Worm (Caenorhabditis elegans) whole organism, L1 larva: Measurements from ENCODE around the gene dkc-1.

Experiments used
- C16A3.4 ChIP-seq: fragments of 150-350 bp; optimal IDR thresholded peaks from 2 replicates; lab custom pipeline; 2014; ENCODE audit warnings: missing biosample characterization, missing genetic modification characterization
- F16B12.6 ChIP-seq: fragments of 150-350 bp; optimal IDR thresholded peaks from 2 replicates; lab custom pipeline; 2014; ENCODE audit warnings: missing biosample characterization, missing genetic modification characterization
- Y116A8C.19 ChIP-seq: sonication (generic microtip); optimal IDR thresholded peaks from 2 replicates; lab custom pipeline; 2016; ENCODE audit warnings: missing compliant biosample characterization, missing genetic modification characterization, borderline replicate concordance
- alr-1 ChIP-seq: fragments of 200-800 bp; sonication (Bioruptor generic); optimal IDR thresholded peaks from 2 replicates; lab custom pipeline; 2018; ENCODE audit warnings: borderline replicate concordance, mild to moderate bottlenecking, missing genetic modification characterization, missing compliant biosample characterization
- aly-2 ChIP-seq: fragments of 150-350 bp; optimal IDR thresholded peaks from 2 replicates; lab custom pipeline; 2014; ENCODE audit warnings: missing biosample characterization, missing genetic modification characterization
- ama-1 ChIP-seq: fragments of 150-350 bp; optimal IDR thresholded peaks from 2 replicates; lab custom pipeline; 2014
- ceh-63 ChIP-seq: fragments of 200-800 bp; sonication (Bioruptor generic); optimal IDR thresholded peaks from 2 replicates; lab custom pipeline; 2018; ENCODE audit warnings: mild to moderate bottlenecking, missing genetic modification characterization, missing compliant biosample characterization
- ceh-8 ChIP-seq: fragments of 200-800 bp; sonication (Bioruptor generic); optimal IDR thresholded peaks from 2 replicates; lab custom pipeline; 2018; ENCODE audit warnings: mild to moderate bottlenecking, missing genetic modification characterization, moderate library complexity, missing compliant biosample characterization
- ceh-90 ChIP-seq: sonication (generic microtip); optimal IDR thresholded peaks from 2 replicates; lab custom pipeline; 2016; ENCODE audit warnings: missing genetic modification characterization, missing compliant biosample characterization
- dpl-1 ChIP-seq, 3 experiments: fragments of 150-350 bp in 2 of 3; sonication (generic microtip) in 1 of 3; optimal IDR thresholded peaks; 2 replicates each; lab custom pipeline; 2014 to 2017; ENCODE audit warnings: missing biosample characterization in 3 of 3, missing genetic modification characterization in 3 of 3, missing genetic modification reagents in 3 of 3
- egl-13 ChIP-seq: sonication (generic microtip); optimal IDR thresholded peaks from 2 replicates; lab custom pipeline; 2016; ENCODE audit warnings: missing genotype, missing genetic modification reagents, missing genetic modification characterization, missing compliant biosample characterization
- elt-2 ChIP-seq: sonication (generic microtip); optimal IDR thresholded peaks from 2 replicates; lab custom pipeline; 2016; ENCODE audit warnings: missing genetic modification characterization, mild to moderate bottlenecking, inconsistent platforms, missing compliant biosample characterization, missing genetic modification reagents
- elt-3 ChIP-seq, 6 experiments: fragments of 150-350 bp in 1 of 6; sonication (generic microtip); optimal IDR thresholded peaks; 2 replicates each; lab custom pipeline; 2017 to 2018; ENCODE audit warnings: missing biosample characterization in 6 of 6, missing genetic modification characterization in 6 of 6, inconsistent platforms in 1 of 6
- ets-5 ChIP-seq: fragments of 200-800 bp; sonication (Bioruptor generic); IDR thresholded peaks from 2 replicates; pipeline ENCODE4 v1.3.6; 2022; ENCODE audit warnings: missing genetic modification characterization, missing compliant biosample characterization
- fkh-8 ChIP-seq: sonication (generic microtip); optimal IDR thresholded peaks from 2 replicates; lab custom pipeline; 2016; ENCODE audit warnings: mild to moderate bottlenecking, missing genetic modification characterization, missing compliant biosample characterization
- hlh-17 ChIP-seq: fragments of 200-800 bp; sonication (Bioruptor generic); optimal IDR thresholded peaks from 2 replicates; lab custom pipeline; 2018; ENCODE audit warnings: missing genetic modification characterization, mild to moderate bottlenecking, missing compliant biosample characterization, moderate library complexity, borderline replicate concordance
- hlh-4 ChIP-seq: sonication (generic microtip); optimal IDR thresholded peaks from 2 replicates; lab custom pipeline; 2016; ENCODE audit warnings: mild to moderate bottlenecking, missing genetic modification characterization, missing compliant biosample characterization
- hpl-2 ChIP-seq: fragments of 150-350 bp; optimal IDR thresholded peaks from 2 replicates; lab custom pipeline; 2014; ENCODE audit warnings: missing biosample characterization, missing genetic modification reagents, missing genetic modification characterization
- irx-1 ChIP-seq: sonication (generic microtip); optimal IDR thresholded peaks from 2 replicates; lab custom pipeline; 2016; ENCODE audit warnings: missing genetic modification characterization, missing compliant biosample characterization
- isw-1 ChIP-seq: fragments of 200-800 bp; sonication (Bioruptor generic); IDR thresholded peaks from 2 replicates; pipeline ENCODE4 v1.3.6; 2022; ENCODE audit warnings: missing genetic modification characterization, missing compliant biosample characterization
- jun-1 ChIP-seq: fragments of 150-350 bp; optimal IDR thresholded peaks from 2 replicates; lab custom pipeline; 2014; ENCODE audit warnings: missing biosample characterization, missing genetic modification reagents, missing genetic modification characterization
- lin-13 ChIP-seq: fragments of 150-350 bp; optimal IDR thresholded peaks from 2 replicates; lab custom pipeline; 2014; ENCODE audit warnings: missing biosample characterization, missing genetic modification reagents, missing genetic modification characterization
- lin-14 ChIP-seq: fragments of 200-800 bp; sonication (Bioruptor generic); optimal IDR thresholded peaks from 2 replicates; lab custom pipeline; 2018; ENCODE audit warnings: mild to moderate bottlenecking, missing genetic modification characterization, moderate library complexity, missing compliant biosample characterization
- lir-3 ChIP-seq: sonication (generic microtip); optimal IDR thresholded peaks from 2 replicates; lab custom pipeline; 2016; ENCODE audit warnings: mild to moderate bottlenecking, missing genetic modification characterization, moderate library complexity, missing compliant biosample characterization; ENCODE audit not compliant: poor library complexity
- lsy-2 ChIP-seq, 2 experiments: fragments of 150-350 bp; optimal IDR thresholded peaks; 2 replicates each; lab custom pipeline; 2014; ENCODE audit warnings: missing biosample characterization in 2 of 2, missing genetic modification characterization in 2 of 2
- mab-9 ChIP-seq: fragments of 200-800 bp; sonication (Bioruptor generic); IDR thresholded peaks from 2 replicates; pipeline ENCODE4 v1.3.6; 2022; ENCODE audit warnings: missing genetic modification reagents, missing genetic modification characterization, missing compliant biosample characterization
- mdl-1 ChIP-seq, 2 experiments: fragments of 150-350 bp; optimal IDR thresholded peaks; 2 replicates each; lab custom pipeline; 2014 to 2017; ENCODE audit warnings: missing biosample characterization in 2 of 2, missing genetic modification characterization in 2 of 2, inconsistent platforms in 1 of 2
- nhr-11 ChIP-seq: fragments of 150-350 bp; optimal IDR thresholded peaks from 2 replicates; lab custom pipeline; 2014; ENCODE audit warnings: missing biosample characterization, missing genetic modification characterization
- nhr-12 ChIP-seq: sonication (generic microtip); optimal IDR thresholded peaks from 2 replicates; lab custom pipeline; 2017; ENCODE audit warnings: missing biosample characterization, missing genetic modification characterization
- nhr-19 ChIP-seq: fragments of 200-800 bp; sonication (Bioruptor generic); conservative IDR thresholded peaks from 2 replicates; pipeline ENCODE4 v1.3.6; 2022; ENCODE audit warnings: missing genetic modification characterization, missing compliant biosample characterization
- nhr-237 ChIP-seq: fragments of 150-350 bp; optimal IDR thresholded peaks from 2 replicates; lab custom pipeline; 2014; ENCODE audit warnings: missing biosample characterization, missing genetic modification characterization
- nhr-47 ChIP-seq: sonication (generic microtip); optimal IDR thresholded peaks from 2 replicates; lab custom pipeline; 2016; ENCODE audit warnings: mild to moderate bottlenecking, missing genetic modification characterization, moderate library complexity, missing compliant biosample characterization
- nhr-71 ChIP-seq: sonication (generic microtip); optimal IDR thresholded peaks from 2 replicates; lab custom pipeline; 2016; ENCODE audit warnings: mild to moderate bottlenecking, missing genetic modification characterization, moderate library complexity, missing compliant biosample characterization
- nhr-76 ChIP-seq: sonication (generic microtip); optimal IDR thresholded peaks from 2 replicates; lab custom pipeline; 2017; ENCODE audit warnings: missing biosample characterization, missing genetic modification characterization
- nhr-85 ChIP-seq: sonication (generic microtip); peaks from one replicate; lab custom pipeline; 2016; ENCODE audit warnings: missing genetic modification characterization, inconsistent platforms, missing compliant biosample characterization
- nhr-90 ChIP-seq: sonication (generic microtip); optimal IDR thresholded peaks from 2 replicates; lab custom pipeline; 2016; ENCODE audit warnings: mild to moderate bottlenecking, missing genetic modification characterization, missing compliant biosample characterization; ENCODE audit not compliant: poor library complexity
- pag-3 ChIP-seq: sonication (generic microtip); optimal IDR thresholded peaks from 2 replicates; lab custom pipeline; 2017; ENCODE audit warnings: missing genetic modification characterization, mild to moderate bottlenecking, missing compliant biosample characterization, antibody characterized with exemption, borderline replicate concordance; ENCODE audit not compliant: insufficient read depth
- pqm-1 ChIP-seq: sonication (generic microtip); optimal IDR thresholded peaks from 3 replicates; lab custom pipeline; 2017; ENCODE audit warnings: missing biosample characterization, missing genetic modification characterization
- rnt-1 ChIP-seq: sonication (generic microtip); optimal IDR thresholded peaks from 2 replicates; lab custom pipeline; 2016; ENCODE audit warnings: mild to moderate bottlenecking, missing genetic modification characterization, moderate library complexity, missing compliant biosample characterization
- skn-1 ChIP-seq: fragments of 150-350 bp; optimal IDR thresholded peaks from 2 replicates; lab custom pipeline; 2014; ENCODE audit warnings: missing biosample characterization, missing genetic modification characterization
- snpc-4 ChIP-seq: fragments of 150-350 bp; optimal IDR thresholded peaks from 2 replicates; lab custom pipeline; 2014; ENCODE audit warnings: missing biosample characterization, missing genetic modification characterization
- snu-23 ChIP-seq: sonication (generic microtip); optimal IDR thresholded peaks from 2 replicates; lab custom pipeline; 2016; ENCODE audit warnings: missing genetic modification characterization, missing compliant biosample characterization
- sox-4 ChIP-seq: sonication (generic microtip); optimal IDR thresholded peaks from 2 replicates; lab custom pipeline; 2016; ENCODE audit warnings: missing genetic modification characterization, missing compliant biosample characterization
- sptf-1 ChIP-seq: fragments of 150-350 bp; optimal IDR thresholded peaks from 2 replicates; lab custom pipeline; 2014; ENCODE audit warnings: missing biosample characterization, missing genetic modification characterization
- sup-37 ChIP-seq: fragments of 200-800 bp; sonication (Bioruptor generic); optimal IDR thresholded peaks from 2 replicates; lab custom pipeline; 2018; ENCODE audit warnings: mild to moderate bottlenecking, missing genetic modification characterization, missing compliant biosample characterization
- swsn-7 ChIP-seq: sonication (generic microtip); optimal IDR thresholded peaks from 2 replicates; lab custom pipeline; 2016; ENCODE audit warnings: missing genetic modification characterization, missing compliant biosample characterization
- unc-130 ChIP-seq: fragments of 150-350 bp; optimal IDR thresholded peaks from 2 replicates; lab custom pipeline; 2017; ENCODE audit warnings: missing biosample characterization, missing genetic modification characterization, inconsistent platforms
- unc-62 ChIP-seq: fragments of 150-350 bp; optimal IDR thresholded peaks from 2 replicates; lab custom pipeline; 2014; ENCODE audit warnings: missing biosample characterization, missing genetic modification reagents, missing genetic modification characterization
- unc-98 ChIP-seq: fragments of 200-800 bp; sonication (Bioruptor generic); IDR thresholded peaks from 2 replicates; pipeline ENCODE4 v1.3.6; 2022; ENCODE audit warnings: missing genetic modification characterization, missing compliant biosample characterization
- xbp-1 ChIP-seq: sonication (generic microtip); optimal IDR thresholded peaks from 2 replicates; lab custom pipeline; 2016; ENCODE audit warnings: missing genetic modification characterization, missing compliant biosample characterization
- zag-1 ChIP-seq: fragments of 150-350 bp; optimal IDR thresholded peaks from 2 replicates; lab custom pipeline; 2014; ENCODE audit warnings: missing biosample characterization, missing genetic modification characterization
- zip-4 ChIP-seq: fragments of 200-800 bp; sonication (Bioruptor generic); optimal IDR thresholded peaks from 2 replicates; lab custom pipeline; 2018; ENCODE audit warnings: mild to moderate bottlenecking, missing genetic modification characterization, moderate library complexity, missing compliant biosample characterization

The dkc-1 gene

ce11 chrIII:10706972-10707438 is 41.2 kb upstream of the dkc-1 start, which contains the start of the genes Y39A1A.21 and Y39A1A.22 (continued):
- TF ChIP-seq Y116A8C.19 (tag; lab: Kevin White, UChicago) (no peak), nhr-19 (GFP tag; lab: Robert Waterston, UW) (peak; percentile 86), nhr-237 (tag; lab: Kevin White, UChicago) (no peak), F16B12.6 (tag; lab: Kevin White, UChicago) (peak; percentile 73), fkh-8 (peak; percentile 80), mab-9 (GFP tag; lab: Robert Waterston, UW) (peak; percentile 80), xbp-1 (tag; lab: Kevin White, UChicago) (peak; percentile 83), sptf-1 (tag; lab: Kevin White, UChicago) (no peak), dpl-1 (GFP tag; optimal IDR thresholded peaks at IDR 0.05; lab: Kevin White, UChicago) (peak; percentile 79 to 85 (median 82)), zip-4 (GFP tag; lab: Kevin White, UChicago) (peak; percentile 76), ets-5 (GFP tag; lab: Robert Waterston, UW) (no peak), egl-13 (tag; lab: Kevin White, UChicago) (peak; percentile 64), unc-98 (GFP tag; lab: Robert Waterston, UW) (no peak), nhr-47 (tag; lab: Kevin White, UChicago) (peak; percentile 93), snu-23 (GFP tag; lab: Kevin White, UChicago) (peak; percentile 90), hlh-17 (GFP tag; lab: Kevin White, UChicago) (no peak), elt-3 (tag; optimal IDR thresholded peaks at IDR 0.05; lab: Kevin White, UChicago) (peak in 2 of 6 experiments; percentile 7 to 22), ama-1 (no peak), skn-1 (tag; lab: Kevin White, UChicago) (peak; percentile 53), C16A3.4 (tag; lab: Kevin White, UChicago) (peak; percentile 71), mdl-1 (tag; optimal IDR thresholded peaks at IDR 0.05; lab: Kevin White, UChicago) (peak in 1 of 2 experiments; percentile 66), alr-1 (tag; lab: Kevin White, UChicago) (no peak), pag-3 (tag; lab: Kevin White, UChicago) (no peak), pqm-1 (tag; lab: Kevin White, UChicago) (no peak), irx-1 (tag; lab: Kevin White, UChicago) (peak; percentile 87), rnt-1 (tag; lab: Kevin White, UChicago) (peak; percentile 92), nhr-12 (tag; lab: Kevin White, UChicago) (no peak), hpl-2 (GFP tag; lab: Kevin White, UChicago) (no peak), unc-62 (GFP tag; lab: Kevin White, UChicago) (no peak), nhr-76 (no peak), ceh-8 (GFP tag; lab: Kevin White, UChicago) (peak; percentile 60), aly-2 (tag; lab: Kevin White, UChicago) (peak; percentile 86), nhr-90 (tag; lab: Kevin White, UChicago) (peak; percentile 86), jun-1 (peak; percentile 81), isw-1 (peak; percentile 78), ceh-63 (GFP tag; lab: Kevin White, UChicago) (no peak), snpc-4 (peak; percentile 79), lsy-2 (tag; optimal IDR thresholded peaks at IDR 0.05; lab: Kevin White, UChicago) (peak; percentile 86 to 88), ceh-90 (tag; lab: Kevin White, UChicago) (no peak), lin-14 (GFP tag; lab: Kevin White, UChicago) (no peak), swsn-7 (tag; lab: Kevin White, UChicago) (peak; percentile 86), unc-130 (peak; percentile 73), lir-3 (no peak), lin-13 (GFP tag; lab: Kevin White, UChicago) (peak; percentile 86), sup-37 (GFP tag; lab: Kevin White, UChicago) (peak; percentile 70), zag-1 (tag; lab: Kevin White, UChicago) (no peak), nhr-11 (tag; lab: Kevin White, UChicago) (peak; percentile 35), sox-4 (tag; lab: Kevin White, UChicago) (peak; percentile 76), nhr-71 (tag; lab: Kevin White, UChicago) (peak; percentile 89), elt-2 (tag; lab: Kevin White, UChicago) (peak; percentile 49), hlh-4 (no peak), nhr-85 (tag; lab: Kevin White, UChicago) (peak; percentile 94)
